Worm (Caenorhabditis elegans) whole organism, late embryonic: ENCODE data around the gene M199.8.

ENCODE experiments used
- F13H6.1 ChIP-seq: sonication (generic microtip); optimal IDR thresholded peaks from 2 replicates; lab custom pipeline; 2016; ENCODE audit warnings: missing genetic modification characterization, missing compliant biosample characterization
- K02D7.2 ChIP-seq: sonication (generic microtip); optimal IDR thresholded peaks from 2 replicates; lab custom pipeline; 2017; ENCODE audit warnings: mild to moderate bottlenecking, missing genetic modification characterization, missing compliant biosample characterization
- nhr-11 ChIP-seq: fragments of 150-350 bp; optimal IDR thresholded peaks from 2 replicates; lab custom pipeline; 2014; ENCODE audit warnings: missing biosample characterization, missing genetic modification characterization
- unc-42 ChIP-seq: sonication (generic microtip); optimal IDR thresholded peaks from 2 replicates; lab custom pipeline; 2016; ENCODE audit warnings: missing genotype, missing genetic modification characterization, missing compliant biosample characterization
- unc-55 ChIP-seq: sonication (generic microtip); optimal IDR thresholded peaks from 2 replicates; lab custom pipeline; 2017; ENCODE audit warnings: missing biosample characterization, missing genetic modification reagents, missing genetic modification characterization

ce11 chrIV:15147104-15147503, 13.3 kb upstream of the M199.8 start, which contains the start of gene str-78:
- TF ChIP-seq unc-42 (tag; lab: Kevin White, UChicago) (no peak), K02D7.2 (tag; lab: Kevin White, UChicago) (no peak), unc-55 (GFP tag; lab: Kevin White, UChicago) (no peak), nhr-11 (tag; lab: Kevin White, UChicago) (no peak), F13H6.1 (no peak)
